Worm (Caenorhabditis elegans): Measurements from ENCODE around the gene ain-1.

The ain-1 gene

DNA sequence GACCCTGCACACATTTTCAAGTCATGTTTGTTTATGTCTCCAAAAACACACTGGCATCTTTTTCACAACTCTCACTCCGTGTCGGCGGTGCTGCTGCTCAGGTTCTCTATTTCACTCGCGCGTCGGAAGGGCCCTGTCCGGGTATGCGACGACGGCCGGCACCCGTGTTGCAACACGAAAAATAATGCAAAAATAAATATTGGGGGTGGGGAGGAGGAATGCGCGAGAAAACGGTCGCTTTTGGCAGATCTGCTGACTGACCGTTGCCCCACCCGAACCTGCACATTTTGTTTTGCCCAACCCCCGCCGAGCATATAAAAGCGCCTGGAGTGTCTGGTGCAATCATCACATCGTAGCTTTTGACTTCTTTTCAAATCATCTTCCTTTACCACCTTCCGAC lies 8.2 kb downstream of the ain-1 start, which contains the start of gene cpg-19:
TSS of gene cpg-19 (plus strand) at position 341 of the 400 bp plus-strand sequence.
- TF ChIP-seq nhr-237 (tag; optimal IDR thresholded peaks at IDR 0.05) (no peak), nhr-12 (tag; optimal IDR thresholded peaks at IDR 0.05) (no peak), nhr-47 (tag; optimal IDR thresholded peaks at IDR 0.05) (no peak), egl-13 (tag; optimal IDR thresholded peaks at IDR 0.05) (no peak), snu-23 (GFP tag; optimal IDR thresholded peaks at IDR 0.05) (no peak), unc-30 (tag; optimal IDR thresholded peaks at IDR 0.05) (no peak), C34B4.2 (tag; optimal IDR thresholded peaks at IDR 0.05) (no peak), ceh-88 (GFP tag; IDR thresholded peaks at IDR 0.05) (no peak), lin-15B (tag; optimal IDR thresholded peaks at IDR 0.05) (no peak), nhr-20 (tag; optimal IDR thresholded peaks at IDR 0.05) (no peak), fkh-10 (GFP tag; optimal IDR thresholded peaks at IDR 0.05) (no peak), unc-62 (GFP tag; optimal IDR thresholded peaks at IDR 0.05) (no peak)

DNA sequence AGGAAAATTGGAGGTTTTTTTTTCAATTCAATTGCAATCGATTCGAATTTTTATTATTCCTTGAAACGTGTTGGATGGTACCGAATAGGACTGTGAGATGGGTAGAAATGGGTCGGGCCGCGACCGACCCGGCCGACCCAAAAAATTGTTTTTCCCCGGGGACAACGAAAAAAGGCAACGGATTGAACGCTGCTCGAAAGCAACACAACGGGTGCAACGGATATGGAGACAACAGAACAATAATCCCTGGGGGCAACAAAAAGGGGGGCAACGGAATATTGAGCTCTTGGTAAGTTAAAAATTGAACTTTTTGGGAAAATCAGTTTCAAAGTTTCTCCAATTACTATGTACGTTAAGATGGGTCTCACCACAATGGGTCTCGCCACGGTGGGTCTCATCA lies 10.0 kb downstream of the ain-1 start:
- TF ChIP-seq efl-1 (optimal IDR thresholded peaks at IDR 0.05) (no peak), efl-1 (GFP tag; optimal IDR thresholded peaks at IDR 0.05 in 1 of 2) (peak in 1 of 2 experiments; percentile 52), pax-3 (tag; optimal IDR thresholded peaks at IDR 0.05) (no peak)

DNA sequence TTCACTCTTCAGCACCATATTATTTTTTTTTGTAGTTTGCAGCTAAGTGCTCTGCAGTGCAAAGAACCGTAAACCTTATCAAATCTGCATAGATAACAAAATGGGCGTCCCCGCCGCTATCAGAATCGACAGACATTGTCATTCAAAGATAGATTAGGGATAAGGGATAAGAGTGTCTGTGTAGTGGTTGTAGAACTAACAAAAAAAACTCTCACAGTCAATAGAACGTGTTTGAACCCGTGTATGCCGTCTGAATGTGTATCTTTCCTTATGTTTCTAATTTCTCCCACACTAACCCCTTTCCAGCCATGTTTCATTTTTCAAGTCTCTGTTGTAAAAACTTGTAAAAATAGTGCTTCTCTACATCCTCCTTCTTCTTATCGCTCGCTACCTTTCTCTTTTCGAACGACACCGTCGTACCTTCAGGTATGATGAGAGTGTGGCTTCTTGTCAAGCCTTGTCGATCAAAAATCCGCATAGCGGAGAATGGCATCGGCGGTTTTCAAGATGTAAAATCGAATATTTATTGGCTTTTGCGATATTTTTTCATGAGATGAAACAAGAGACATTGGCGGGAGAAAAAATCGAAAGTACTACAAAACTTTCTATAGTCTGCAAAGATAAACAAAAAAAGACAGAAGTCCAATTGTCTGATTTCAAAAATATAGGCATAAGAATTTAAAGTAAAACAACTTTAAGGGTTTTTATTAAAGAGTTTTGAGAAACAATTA lies 12.0 kb downstream of the ain-1 start:
- TF ChIP-seq alr-1 (tag; optimal IDR thresholded peaks at IDR 0.05; ENCODE audit: borderline replicate concordance) (no peak), blmp-1 (tag; optimal IDR thresholded peaks at IDR 0.05) (peak; percentile 56), efl-1 (optimal IDR thresholded peaks at IDR 0.05) (no peak), efl-1 (GFP tag; optimal IDR thresholded peaks at IDR 0.05 in 1 of 2) (peak in 1 of 2 experiments; percentile 54)

DNA sequence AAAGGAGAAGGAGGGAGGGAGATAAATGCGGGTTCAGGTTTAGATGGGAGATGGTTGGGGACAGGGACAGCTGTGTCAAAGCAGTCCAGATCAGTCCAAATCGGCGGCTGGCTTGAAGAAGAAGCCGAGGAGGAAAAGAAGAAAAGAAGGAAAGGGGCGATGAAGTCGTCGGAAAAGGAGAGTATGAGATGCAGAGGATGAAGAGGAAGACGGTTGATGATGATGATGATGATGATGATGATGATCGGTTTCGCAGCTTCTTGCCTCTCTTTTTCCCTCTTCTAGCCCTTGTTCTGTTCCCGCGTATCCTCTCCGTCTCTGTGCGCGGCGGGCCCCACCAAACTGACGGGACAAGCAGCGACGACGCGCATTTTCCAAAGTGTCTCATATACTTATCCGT lies 13.6 kb downstream of the ain-1 start:
- TF ChIP-seq lin-14 (GFP tag; optimal IDR thresholded peaks at IDR 0.05) (no peak), tbx-2 (tag; optimal IDR thresholded peaks at IDR 0.05) (no peak), efl-3 (GFP tag; optimal IDR thresholded peaks at IDR 0.05) (no peak), nhr-47 (tag; optimal IDR thresholded peaks at IDR 0.05) (no peak), snu-23 (GFP tag; optimal IDR thresholded peaks at IDR 0.05) (no peak), nhr-85 (tag) (no peak), hlh-4 (tag; optimal IDR thresholded peaks at IDR 0.05) (no peak), nhr-20 (tag; optimal IDR thresholded peaks at IDR 0.05) (no peak), swsn-7 (tag; optimal IDR thresholded peaks at IDR 0.05) (no peak), aha-1 (tag; optimal IDR thresholded peaks at IDR 0.05) (no peak), zip-4 (GFP tag; optimal IDR thresholded peaks at IDR 0.05) (no peak), egl-27 (tag; optimal IDR thresholded peaks at IDR 0.05) (no peak), hpl-2 (GFP tag; optimal IDR thresholded peaks at IDR 0.05) (no peak), nhr-77 (tag; optimal IDR thresholded peaks at IDR 0.05) (no peak), ama-1 (optimal IDR thresholded peaks at IDR 0.05) (no peak), zag-1 (tag; optimal IDR thresholded peaks at IDR 0.05) (no peak), C34B4.2 (tag; optimal IDR thresholded peaks at IDR 0.05) (no peak)

DNA sequence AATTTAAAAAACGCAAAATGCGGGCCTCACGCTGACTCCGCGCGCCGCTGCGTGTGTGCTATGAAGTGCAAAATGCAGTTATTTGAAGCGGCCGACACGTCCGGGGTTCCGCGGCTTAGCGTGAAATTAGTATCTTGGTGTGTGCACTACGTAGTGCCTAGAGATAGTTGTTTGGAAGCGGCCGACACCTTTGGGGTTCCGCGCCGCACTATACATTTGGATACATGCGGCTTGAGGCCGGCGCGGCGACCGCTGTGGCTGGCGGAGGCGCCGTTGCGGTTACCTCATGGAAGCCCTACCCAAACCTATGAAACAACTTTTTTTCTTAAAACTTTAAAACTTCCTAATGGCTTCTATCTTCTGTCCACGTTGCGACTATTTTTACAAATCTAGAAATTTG lies 15.9 kb downstream of the ain-1 start:
- TF ChIP-seq blmp-1 (tag; optimal IDR thresholded peaks at IDR 0.05) (no peak), alr-1 (tag; optimal IDR thresholded peaks at IDR 0.05; ENCODE audit: borderline replicate concordance) (no peak), aha-1 (tag; optimal IDR thresholded peaks at IDR 0.05) (no peak), tbx-2 (tag; optimal IDR thresholded peaks at IDR 0.05) (no peak), nhr-28 (tag; optimal IDR thresholded peaks at IDR 0.05) (no peak), snpc-4 (tag; optimal IDR thresholded peaks at IDR 0.05) (peak; percentile 92)

DNA sequence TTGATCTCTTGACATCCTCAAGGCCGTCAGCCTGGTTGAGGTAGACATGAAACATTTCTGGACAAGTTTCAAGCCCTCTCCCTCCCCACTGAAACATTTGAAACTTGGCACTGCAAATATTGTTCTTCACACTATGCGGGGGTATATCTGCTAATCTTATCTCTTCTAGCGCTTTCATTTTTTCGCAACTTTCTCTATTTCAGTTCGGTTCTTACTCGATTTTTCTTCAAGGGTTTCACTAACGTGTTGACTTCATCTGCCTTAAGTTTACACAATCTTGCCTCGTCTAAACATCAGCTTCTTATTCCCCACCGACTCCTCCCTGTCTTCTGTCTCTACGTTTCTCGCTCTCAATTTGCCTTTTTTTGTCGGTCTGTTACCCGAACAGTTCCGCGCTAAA lies 16.5 kb downstream of the ain-1 start:
- TF ChIP-seq nhr-85 (tag) (no peak), blmp-1 (tag; optimal IDR thresholded peaks at IDR 0.05) (peak; percentile 85), efl-1 (optimal IDR thresholded peaks at IDR 0.05) (no peak), efl-1 (GFP tag; optimal IDR thresholded peaks at IDR 0.05 in 1 of 2) (peak in 1 of 2 experiments; percentile 29)

Measured in whole organism, L1 larva.